Fruit fly (Drosophila melanogaster) whole organism, embryonic: ENCODE measurements around the gene Atg14.

Source experiments
- Bgb ChIP-seq: fragments of 200-800 bp; sonication (Bioruptor generic); IDR thresholded peaks from 2 replicates; pipeline ENCODE4 v1.3.6; 2022; ENCODE audit warnings: missing biosample characterization, missing genetic modification characterization; ENCODE audit not compliant: partially characterized antibody
- CG10654 ChIP-seq: fragments of 200-800 bp; sonication (Bioruptor generic); optimal IDR thresholded peaks from 2 replicates; lab custom pipeline; 2016; ENCODE audit warnings: missing biosample characterization, missing genetic modification characterization
- CG10979 ChIP-seq: fragments of 200-800 bp; sonication (Bioruptor generic); optimal IDR thresholded peaks from 2 replicates; lab custom pipeline; 2018; ENCODE audit warnings: missing biosample characterization, mild to moderate bottlenecking, missing genetic modification characterization, moderate library complexity
- CG11085 ChIP-seq: fragments of 200-800 bp; sonication (Bioruptor generic); IDR thresholded peaks from 2 replicates; pipeline ENCODE4 v1.3.6; 2022; ENCODE audit warnings: missing biosample characterization, missing genetic modification characterization
- CG13775 ChIP-seq: fragments of 200-800 bp; sonication (Bioruptor generic); optimal IDR thresholded peaks from 3 replicates; lab custom pipeline; 2017; ENCODE audit warnings: missing biosample characterization, mild to moderate bottlenecking, missing genetic modification characterization
- CG14441 ChIP-seq: fragments of 200-800 bp; sonication (Bioruptor generic); IDR thresholded peaks from 2 replicates; pipeline ENCODE4 v1.3.6; 2022; ENCODE audit warnings: missing biosample characterization, missing genetic modification characterization
- CG17359 ChIP-seq: fragments of 200-800 bp; sonication (Bioruptor generic); optimal IDR thresholded peaks from 3 replicates; lab custom pipeline; 2018; ENCODE audit warnings: missing biosample characterization, mild to moderate bottlenecking, missing genetic modification characterization, moderate library complexity
- CG17612 ChIP-seq: fragments of 200-800 bp; sonication (Bioruptor generic); IDR thresholded peaks from 2 replicates; pipeline ENCODE4 v1.3.6; 2022; ENCODE audit warnings: missing biosample characterization, missing genetic modification characterization
- CG17829 ChIP-seq: fragments of 200-800 bp; optimal IDR thresholded peaks from 2 replicates; lab custom pipeline; 2019; ENCODE audit warnings: missing biosample characterization, mild to moderate bottlenecking, missing genetic modification characterization, moderate library complexity
- CG30403 ChIP-seq: fragments of 200-800 bp; sonication (Bioruptor generic); optimal IDR thresholded peaks from 3 replicates; lab custom pipeline; 2016; ENCODE audit warnings: missing biosample characterization, missing genetic modification characterization
- CG32532 ChIP-seq: fragments of 200-800 bp; sonication (Bioruptor generic); IDR thresholded peaks from 2 replicates; pipeline ENCODE4 v1.3.6; 2022; ENCODE audit warnings: missing biosample characterization, missing genetic modification characterization
- CG7556 ChIP-seq: fragments of 200-800 bp; sonication (Bioruptor generic); optimal IDR thresholded peaks from 2 replicates; lab custom pipeline; 2017; ENCODE audit warnings: missing biosample characterization, mild to moderate bottlenecking, missing genetic modification characterization
- CG9437 ChIP-seq: fragments of 200-800 bp; sonication (Bioruptor generic); optimal IDR thresholded peaks from 2 replicates; lab custom pipeline; 2018; ENCODE audit warnings: missing biosample characterization, mild to moderate bottlenecking, missing genetic modification characterization
- Chrac-16 ChIP-seq: fragments of 200-800 bp; sonication (Bioruptor generic); optimal IDR thresholded peaks from 3 replicates; lab custom pipeline; 2016; ENCODE audit warnings: missing biosample characterization, missing genetic modification characterization
- Ets65A ChIP-seq: fragments of 200-800 bp; sonication (Bioruptor generic); peaks from one replicate; lab custom pipeline; 2016; ENCODE audit warnings: missing biosample characterization, missing genetic modification characterization
- Fer3 ChIP-seq: fragments of 200-800 bp; sonication (Bioruptor generic); optimal IDR thresholded peaks from 2 replicates; lab custom pipeline; 2018; ENCODE audit warnings: missing biosample characterization, mild to moderate bottlenecking, missing genetic modification characterization, moderate library complexity
- GATAe ChIP-seq: fragments of 200-800 bp; sonication (Bioruptor generic); conservative IDR thresholded peaks from 2 replicates; pipeline ENCODE4 v1.3.6; 2022; ENCODE audit warnings: missing biosample characterization, missing genetic modification characterization
- Hr51 ChIP-seq, 2 experiments: fragments of 200-800 bp; sonication (Bioruptor generic); optimal IDR thresholded peaks; 2 replicates in 1 of 2; 3 replicates in 1 of 2; lab custom pipeline; 2016 to 2018; ENCODE audit warnings: missing biosample characterization in 2 of 2, missing genetic modification characterization in 2 of 2, mild to moderate bottlenecking in 1 of 2, moderate library complexity in 1 of 2
- Hr78 ChIP-seq, 2 experiments: fragments of 200-800 bp in 1 of 2; fragments of >200 bp in 1 of 2; sonication (Bioruptor generic) in 1 of 2; optimal IDR thresholded peaks; 2 replicates each; lab custom pipeline; 2017 to 2019; ENCODE audit warnings: missing biosample characterization in 2 of 2, missing genetic modification characterization in 2 of 2, mild to moderate bottlenecking in 1 of 2, moderate library complexity in 1 of 2
- Med ChIP-seq: fragments of 200-800 bp; sonication (Bioruptor generic); peaks from one replicate; lab custom pipeline; 2016; ENCODE audit warnings: missing biosample characterization, missing genetic modification characterization, mild to moderate bottlenecking, inconsistent platforms, moderate library complexity
- NK7.1 ChIP-seq: fragments of 200-800 bp; sonication (Bioruptor generic); optimal IDR thresholded peaks from 3 replicates; lab custom pipeline; 2016; ENCODE audit warnings: missing biosample characterization, missing genetic modification characterization
- Neu2 ChIP-seq: fragments of 200-800 bp; sonication (Bioruptor generic); optimal IDR thresholded peaks from 3 replicates; lab custom pipeline; 2016; ENCODE audit warnings: missing biosample characterization, missing genetic modification characterization, borderline replicate concordance
- Opbp ChIP-seq: fragments of 200-800 bp; sonication (Bioruptor generic); IDR thresholded peaks from 3 replicates; pipeline ENCODE4 v1.3.6; 2022; ENCODE audit warnings: missing biosample characterization, missing genetic modification characterization; ENCODE audit not compliant: partially characterized antibody
- Rfx ChIP-seq: fragments of 200-800 bp; sonication (Bioruptor generic); IDR thresholded peaks from 2 replicates; pipeline ENCODE4 v1.3.6; 2022; ENCODE audit warnings: missing biosample characterization, missing genetic modification characterization
- btn ChIP-seq: fragments of 200-800 bp; sonication (Bioruptor generic); optimal IDR thresholded peaks from 2 replicates; lab custom pipeline; 2016; ENCODE audit warnings: missing biosample characterization, missing genetic modification characterization
- crol ChIP-seq: fragments of 200-800 bp; sonication (Bioruptor generic); IDR thresholded peaks from 2 replicates; pipeline ENCODE4 v1.3.6; 2022; ENCODE audit warnings: missing biosample characterization, missing genetic modification characterization
- ewg ChIP-seq: fragments of 200-800 bp; sonication (Bioruptor generic); optimal IDR thresholded peaks from 3 replicates; lab custom pipeline; 2017; ENCODE audit warnings: mild to moderate bottlenecking, missing biosample characterization, missing genetic modification reagents, missing genetic modification characterization
- fd64A ChIP-seq: fragments of 200-800 bp; sonication (Bioruptor generic); optimal IDR thresholded peaks from 3 replicates; lab custom pipeline; 2018; ENCODE audit warnings: missing biosample characterization, mild to moderate bottlenecking, missing genetic modification characterization
- gro ChIP-seq: fragments of 200-800 bp; sonication (Bioruptor generic); optimal IDR thresholded peaks from 2 replicates; lab custom pipeline; 2016; ENCODE audit warnings: missing biosample characterization, missing genetic modification characterization
- lmd ChIP-seq: fragments of 200-800 bp; sonication (Bioruptor generic); IDR thresholded peaks from 2 replicates; pipeline ENCODE4 v1.3.6; 2022; ENCODE audit warnings: missing biosample characterization, missing genetic modification characterization
- nom ChIP-seq: fragments of 200-800 bp; sonication (Bioruptor generic); optimal IDR thresholded peaks from 2 replicates; lab custom pipeline; 2017; ENCODE audit warnings: missing biosample characterization, missing genetic modification characterization, mild to moderate bottlenecking, moderate library complexity, missing genetic modification reagents
- row ChIP-seq: fragments of 200-800 bp; sonication (Bioruptor generic); IDR thresholded peaks from 3 replicates; pipeline ENCODE4 v1.3.6; 2022; ENCODE audit warnings: missing biosample characterization, missing genetic modification characterization
- shn ChIP-seq: fragments of 200-800 bp; sonication (Bioruptor generic); optimal IDR thresholded peaks from 3 replicates; lab custom pipeline; 2016; ENCODE audit warnings: missing biosample characterization, missing genetic modification characterization
- slbo ChIP-seq: fragments of 200-800 bp; sonication (Bioruptor generic); IDR thresholded peaks from 2 replicates; pipeline ENCODE4 v1.3.6; 2022; ENCODE audit warnings: missing biosample characterization, missing genetic modification characterization
- sr ChIP-seq: fragments of 200-800 bp; sonication (Bioruptor generic); IDR thresholded peaks from 3 replicates; pipeline ENCODE4 v1.3.6; 2022; ENCODE audit warnings: missing biosample characterization, missing genetic modification characterization
- zf30C ChIP-seq: fragments of 200-800 bp; sonication (Bioruptor generic); optimal IDR thresholded peaks from 3 replicates; lab custom pipeline; 2018; ENCODE audit warnings: missing biosample characterization, mild to moderate bottlenecking, missing genetic modification characterization

Atg14 gene

dm6 chr3R:29138961-29139527 is 22.9 kb downstream of the Atg14 start (continued):
- TF ChIP-seq Fer3 (no peak), CG7556 (GFP tag; lab: Kevin White, UChicago) (no peak), fd64A (no peak), Rfx (GFP tag; lab: Robert Waterston, UW) (peak; percentile 51), ewg (GFP tag; lab: Kevin White, UChicago) (no peak), Hr78 (GFP tag; optimal IDR thresholded peaks at IDR 0.05; lab: Kevin White, UChicago) (peak in 1 of 2 experiments; percentile 1), CG32532 (GFP tag; lab: Robert Waterston, UW) (0 out of 2 replicates have a peak, but pooled peaks have one; percentile 30), CG30403 (GFP tag; lab: Kevin White, UChicago) (peak; percentile 15), NK7.1 (no peak), GATAe (GFP tag; lab: Robert Waterston, UW) (no peak), gro (GFP tag; lab: Kevin White, UChicago) (no peak), CG14441 (GFP tag; lab: Robert Waterston, UW) (no peak; the same call in 1 of the 2 replicates), Chrac-16 (GFP tag; lab: Kevin White, UChicago) (peak; percentile 6), CG13775 (GFP tag; lab: Kevin White, UChicago) (peak; percentile 12), CG17612 (GFP tag; lab: Robert Waterston, UW) (no peak), CG9437 (GFP tag; lab: Kevin White, UChicago) (no peak), Bgb (GFP tag; lab: Robert Waterston, UW) (0 out of 2 replicates have a peak, but pooled peaks have one; percentile 2), CG17359 (tag; lab: Kevin White, UChicago) (peak; percentile 13), Opbp (GFP tag; lab: Robert Waterston, UW) (no peak), row (peak; percentile 60), slbo (GFP tag; lab: Robert Waterston, UW) (peak; percentile 61; the same call in 1 of the 2 replicates), shn (GFP tag; lab: Kevin White, UChicago) (no peak), CG11085 (0 out of 2 replicates have a peak, but pooled peaks have one; percentile 12), Hr51 (GFP tag; optimal IDR thresholded peaks at IDR 0.05; lab: Kevin White, UChicago) (no peak), lmd (GFP tag; lab: Robert Waterston, UW) (peak; percentile 38; the same call in 1 of the 2 replicates), CG17829 (tag; lab: Kevin White, UChicago) (peak; percentile 8), CG10654 (peak; percentile 10), zf30C (peak; percentile 45)

- TF ChIP-seq crol (peak; percentile 20; the same call in 1 of the 2 replicates), CG10979 (tag; lab: Kevin White, UChicago) (no peak), btn (GFP tag; lab: Kevin White, UChicago) (no peak), Neu2 (GFP tag; lab: Kevin White, UChicago) (no peak), Med (GFP tag; lab: Kevin White, UChicago) (peak; percentile 13), nom (GFP tag; lab: Kevin White, UChicago) (peak; percentile 51), Ets65A (GFP tag; lab: Kevin White, UChicago) (peak; percentile 63), sr (GFP tag; lab: Robert Waterston, UW) (peak; percentile 74; the same call in 2 of the 3 replicates)
Measured at dm6 chr3R:29139767-29140755, 23.9 kb downstream of the Atg14 start.
